Worm (Caenorhabditis elegans): ENCODE results near the gene C05G5.1.

The C05G5.1 gene

DNA sequence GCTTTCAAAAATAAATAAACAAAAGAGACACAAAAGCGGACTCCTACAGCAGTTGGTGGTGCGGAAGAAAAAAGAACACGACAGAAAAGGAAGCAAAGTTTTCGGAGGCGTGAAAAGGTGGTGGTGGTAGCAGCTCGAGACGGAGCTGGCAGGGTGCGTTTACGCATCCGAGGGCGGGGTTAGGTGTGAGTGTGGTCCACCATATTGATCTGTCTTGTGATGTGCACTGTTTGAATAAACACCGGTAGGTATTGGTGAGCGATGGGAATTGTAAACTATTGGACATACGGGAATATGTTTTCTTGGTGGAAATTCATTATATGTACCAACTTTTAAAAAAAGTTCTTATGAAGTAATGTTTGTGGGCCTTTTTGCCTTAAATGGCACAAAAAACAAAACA is 21.1 kb upstream of the C05G5.1 start, which contains the start of gene C05G5.5:
C05G5.5 (minus strand) TSS at position 101 of the 400 bp plus-strand sequence.
- TF ChIP-seq fkh-10 (GFP tag; optimal IDR thresholded peaks at IDR 0.05): no peak

ce11 chrX:14760166-14760565 is 20.2 kb upstream of the C05G5.1 start:
- no peak for TF ChIP-seq lin-35 (GFP tag; optimal IDR thresholded peaks at IDR 0.05)

- no peak for TF ChIP-seq dsc-1 (tag; optimal IDR thresholded peaks at IDR 0.05)
- TF ChIP-seq nhr-76 (tag; optimal IDR thresholded peaks at IDR 0.05): no peak
- TF ChIP-seq zip-4 (GFP tag; optimal IDR thresholded peaks at IDR 0.05): no peak
- TF ChIP-seq nhr-71 (tag; optimal IDR thresholded peaks at IDR 0.05): no peak
- no peak for TF ChIP-seq unc-130 (tag; optimal IDR thresholded peaks at IDR 0.05)
- TF ChIP-seq egl-13 (tag; optimal IDR thresholded peaks at IDR 0.05): no peak
- no peak for TF ChIP-seq fkh-10 (GFP tag; optimal IDR thresholded peaks at IDR 0.05)
- no peak for TF ChIP-seq unc-62 (GFP tag; optimal IDR thresholded peaks at IDR 0.05)
- TF ChIP-seq ceh-88 (GFP tag; IDR thresholded peaks at IDR 0.05): no peak
- TF ChIP-seq C04F5.9 (tag; optimal IDR thresholded peaks at IDR 0.05): no peak
- TF ChIP-seq nhr-28 (tag; optimal IDR thresholded peaks at IDR 0.05): no peak
- no peak for TF ChIP-seq pax-3 (tag; optimal IDR thresholded peaks at IDR 0.05)
Measured at ce11 chrX:14759549-14759948, 19.6 kb upstream of the C05G5.1 start.

DNA sequence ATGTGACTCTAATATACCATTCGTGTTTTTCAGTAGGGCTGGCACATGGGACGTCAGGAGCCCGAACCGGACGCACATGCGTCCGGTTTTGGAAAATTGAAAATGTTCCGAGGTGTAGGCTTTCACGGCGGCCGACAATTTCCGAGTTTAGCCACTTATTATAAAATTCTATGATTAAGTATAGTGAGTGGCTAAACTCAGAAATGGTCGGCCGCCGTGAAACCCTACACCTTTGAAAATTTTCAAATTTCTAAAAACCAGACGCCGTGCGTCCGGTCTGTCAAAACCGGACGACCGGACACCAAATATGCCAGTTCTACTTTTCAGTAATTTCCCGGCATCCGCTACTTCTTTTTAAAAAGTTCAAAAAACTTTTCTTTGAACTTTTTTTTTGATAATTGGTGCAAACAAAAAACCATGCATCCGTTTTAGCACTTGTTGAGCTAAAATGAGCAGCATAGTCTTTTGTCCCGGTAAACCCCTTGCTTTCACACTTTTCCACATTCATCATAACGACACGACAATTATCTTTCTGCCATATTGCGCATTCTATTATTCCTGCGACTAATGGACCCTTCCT is 17.8 kb upstream of the C05G5.1 start:
- TF ChIP-seq snpc-4 (tag; optimal IDR thresholded peaks at IDR 0.05) (peak; percentile 14), pag-3 (tag; optimal IDR thresholded peaks at IDR 0.05; ENCODE audit: borderline replicate concordance, insufficient read depth) (no peak), nhr-85 (tag) (peak; percentile 31)

DNA sequence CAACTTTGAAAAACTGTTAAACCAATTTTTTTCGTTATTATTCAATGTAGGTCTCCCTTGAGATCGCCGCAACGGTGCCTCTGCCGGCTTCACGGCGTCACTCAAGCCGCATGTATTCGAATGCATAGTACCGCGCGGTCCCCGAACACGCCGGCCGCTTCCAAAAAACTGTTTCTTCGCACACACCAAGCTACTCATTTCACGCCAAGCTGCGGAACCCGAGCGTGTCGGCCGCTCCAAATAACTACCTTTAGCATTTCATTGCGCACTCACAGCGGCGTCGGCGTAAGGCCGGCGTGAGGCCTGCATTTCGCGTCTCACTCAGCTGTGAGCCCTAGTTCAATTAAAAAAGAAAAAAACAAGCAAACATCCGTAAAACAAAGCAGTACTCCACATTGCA is 16.7 kb upstream of the C05G5.1 start:
- TF ChIP-seq efl-1 (optimal IDR thresholded peaks at IDR 0.05) (no peak), efl-1 (GFP tag; optimal IDR thresholded peaks at IDR 0.05 in 1 of 2) (peak in 1 of 2 experiments; percentile 31), tlp-1 (tag; optimal IDR thresholded peaks at IDR 0.05) (no peak)

- TF ChIP-seq alr-1 (tag; optimal IDR thresholded peaks at IDR 0.05; ENCODE audit: borderline replicate concordance) (no peak), elt-2 (tag; optimal IDR thresholded peaks at IDR 0.05) (peak; percentile 8), lir-3 (tag; optimal IDR thresholded peaks at IDR 0.05; ENCODE audit: poor library complexity) (no peak), mep-1 (tag; optimal IDR thresholded peaks at IDR 0.05) (no peak)
Measured at ce11 chrX:14755847-14756246, 15.9 kb upstream of the C05G5.1 start.

ce11 chrX:14753514-14754076 is 13.7 kb upstream of the C05G5.1 start, which contains the start of gene sucl-1:
sucl-1 (plus strand) TSS chrX:14754026.
- no peak for TF ChIP-seq zag-1 (tag; optimal IDR thresholded peaks at IDR 0.05)
- no peak for TF ChIP-seq unc-62 (GFP tag; optimal IDR thresholded peaks at IDR 0.05)
- peak; percentile 43 for TF ChIP-seq lin-13 (GFP tag; optimal IDR thresholded peaks at IDR 0.05)
- TF ChIP-seq fkh-10 (GFP tag; optimal IDR thresholded peaks at IDR 0.05): peak; percentile 46
- TF ChIP-seq C16A3.4 (tag; optimal IDR thresholded peaks at IDR 0.05): peak; percentile 84
- peak; percentile 67 for TF ChIP-seq dsc-1 (tag; optimal IDR thresholded peaks at IDR 0.05)
- peak; percentile 55 for TF ChIP-seq skn-1 (tag; optimal IDR thresholded peaks at IDR 0.05)
- no peak for TF ChIP-seq unc-98 (GFP tag; IDR thresholded peaks at IDR 0.05)
- no peak for TF ChIP-seq lin-39 (tag; optimal IDR thresholded peaks at IDR 0.05)
- peak; percentile 55 to 81 for TF ChIP-seq lsy-2 (tag; optimal IDR thresholded peaks at IDR 0.05)
- TF ChIP-seq alr-1 (tag; optimal IDR thresholded peaks at IDR 0.05; ENCODE audit: borderline replicate concordance): no peak
- TF ChIP-seq jun-1 (tag; optimal IDR thresholded peaks at IDR 0.05): peak; percentile 71
- peak in 1 of 2 experiments; percentile 87 for TF ChIP-seq mdl-1 (tag; optimal IDR thresholded peaks at IDR 0.05)
- TF ChIP-seq fkh-4 (tag; optimal IDR thresholded peaks at IDR 0.05; ENCODE audit: borderline replicate concordance): no peak
- peak; percentile 85 for TF ChIP-seq nhr-20 (tag; optimal IDR thresholded peaks at IDR 0.05)
- TF ChIP-seq nhr-19 (GFP tag; conservative IDR thresholded peaks at IDR 0.05): peak; percentile 81
- TF ChIP-seq ceh-8 (GFP tag; optimal IDR thresholded peaks at IDR 0.05): peak; percentile 31
- TF ChIP-seq tlp-1 (tag; optimal IDR thresholded peaks at IDR 0.05): no peak
- peak; percentile 60 for TF ChIP-seq blmp-1 (tag; optimal IDR thresholded peaks at IDR 0.05)
- TF ChIP-seq lir-3 (tag; optimal IDR thresholded peaks at IDR 0.05; ENCODE audit: poor library complexity): peak; percentile 73
- peak; percentile 68 for TF ChIP-seq nhr-237 (tag; optimal IDR thresholded peaks at IDR 0.05)
- TF ChIP-seq nhr-11 (tag; optimal IDR thresholded peaks at IDR 0.05): no peak
- no peak for TF ChIP-seq Y116A8C.19 (tag; optimal IDR thresholded peaks at IDR 0.05; ENCODE audit: borderline replicate concordance)
- peak; percentile 39 for TF ChIP-seq unc-130 (tag; optimal IDR thresholded peaks at IDR 0.05)

Measured in whole organism, L1 larva.